Worm (Caenorhabditis elegans) whole organism, early embryonic: ENCODE measurements around the gene ints-13.

Source experiments
- B0310.2 ChIP-seq: sonication (generic microtip); optimal IDR thresholded peaks from 2 replicates; lab custom pipeline; 2016; ENCODE audit warnings: mild to moderate bottlenecking, missing genetic modification characterization, missing compliant biosample characterization
- F13C5.2 ChIP-seq: sonication (generic microtip); optimal IDR thresholded peaks from 2 replicates; lab custom pipeline; 2017; ENCODE audit warnings: mild to moderate bottlenecking, missing genetic modification characterization, inconsistent platforms, missing compliant biosample characterization
- aly-1 ChIP-seq: sonication (generic microtip); optimal IDR thresholded peaks from 2 replicates; lab custom pipeline; 2016; ENCODE audit warnings: missing genetic modification characterization, missing compliant biosample characterization
- ama-1 ChIP-seq: fragments of 150-350 bp; optimal IDR thresholded peaks from 2 replicates; lab custom pipeline; 2014
- ceh-13 ChIP-seq: fragments of 200-800 bp; sonication (Bioruptor generic); optimal IDR thresholded peaks from 2 replicates; lab custom pipeline; 2018; ENCODE audit warnings: mild to moderate bottlenecking, missing genetic modification characterization, missing compliant biosample characterization
- ceh-36 ChIP-seq: sonication (generic microtip); optimal IDR thresholded peaks from 2 replicates; lab custom pipeline; 2016; ENCODE audit warnings: missing genetic modification characterization, inconsistent platforms, missing compliant biosample characterization
- ets-7 ChIP-seq: sonication (generic microtip); optimal IDR thresholded peaks from 2 replicates; lab custom pipeline; 2016; ENCODE audit warnings: missing genotype, missing genetic modification characterization, missing compliant biosample characterization
- flt-1 ChIP-seq: fragments of 200-800 bp; sonication (Bioruptor generic); IDR thresholded peaks from 2 replicates; pipeline ENCODE4 v1.3.6; 2022; ENCODE audit warnings: missing genetic modification characterization, missing compliant biosample characterization
- hmbx-1 ChIP-seq: sonication (generic microtip); optimal IDR thresholded peaks from 2 replicates; lab custom pipeline; 2016; ENCODE audit warnings: mild to moderate bottlenecking, missing genetic modification characterization, missing compliant biosample characterization
- hmg-4 ChIP-seq: fragments of 200-800 bp; sonication (Bioruptor generic); optimal IDR thresholded peaks from 2 replicates; lab custom pipeline; 2018; ENCODE audit warnings: mild to moderate bottlenecking, missing genetic modification characterization, missing compliant biosample characterization
- hnd-1 ChIP-seq: sonication (generic microtip); optimal IDR thresholded peaks from 2 replicates; lab custom pipeline; 2016; ENCODE audit warnings: missing genetic modification characterization, missing compliant biosample characterization
- pes-1 ChIP-seq: fragments of 200-800 bp; sonication (Bioruptor generic); IDR thresholded peaks from 2 replicates; pipeline ENCODE4 v1.3.6; 2022; ENCODE audit warnings: missing genetic modification reagents, missing genetic modification characterization, missing compliant biosample characterization
- scrt-1 ChIP-seq: fragments of 200-800 bp; sonication (Bioruptor generic); IDR thresholded peaks from 2 replicates; pipeline ENCODE4 v1.3.6; 2022; ENCODE audit warnings: missing genetic modification characterization, missing compliant biosample characterization
- sea-1 ChIP-seq: fragments of 200-800 bp; sonication (Bioruptor generic); conservative IDR thresholded peaks from 2 replicates; pipeline ENCODE4 v1.3.6; 2022; ENCODE audit warnings: missing genetic modification characterization, missing compliant biosample characterization
- tbx-11 ChIP-seq: fragments of 200-800 bp; sonication (Bioruptor generic); IDR thresholded peaks from 2 replicates; pipeline ENCODE4 v1.3.6; 2022; ENCODE audit warnings: missing genetic modification characterization, missing compliant biosample characterization
- tbx-37 ChIP-seq: fragments of 200-800 bp; sonication (Bioruptor generic); conservative IDR thresholded peaks from 2 replicates; pipeline ENCODE4 v1.3.6; 2022; ENCODE audit warnings: missing genetic modification reagents, missing genetic modification characterization, missing compliant biosample characterization
- tra-4 ChIP-seq: sonication (generic microtip); optimal IDR thresholded peaks from 2 replicates; lab custom pipeline; 2017; ENCODE audit warnings: missing genetic modification characterization, missing compliant biosample characterization

Gene ints-13

ce11 chrIV:258362-258761 lies 21.1 kb upstream of the ints-13 start:
- TF ChIP-seq tbx-11 (GFP tag; lab: Robert Waterston, UW) (no peak), tbx-37 (GFP tag; lab: Robert Waterston, UW) (no peak), flt-1 (GFP tag; lab: Robert Waterston, UW) (no peak), hmg-4 (GFP tag; lab: Kevin White, UChicago) (no peak), tra-4 (no peak), sea-1 (GFP tag; lab: Robert Waterston, UW) (no peak), scrt-1 (GFP tag; lab: Robert Waterston, UW) (no peak), pes-1 (no peak), ets-7 (tag; lab: Kevin White, UChicago) (no peak)

- TF ChIP-seq ets-7 (tag; lab: Kevin White, UChicago) (no peak), tbx-11 (GFP tag; lab: Robert Waterston, UW) (no peak), aly-1 (tag; lab: Kevin White, UChicago) (no peak), tbx-37 (GFP tag; lab: Robert Waterston, UW) (no peak), hmg-4 (GFP tag; lab: Kevin White, UChicago) (no peak), ceh-36 (no peak), hmbx-1 (tag; lab: Kevin White, UChicago) (no peak), sea-1 (GFP tag; lab: Robert Waterston, UW) (no peak), B0310.2 (tag; lab: Kevin White, UChicago) (no peak), tra-4 (no peak), ama-1 (lab: Kevin White, UChicago) (no peak), F13C5.2 (no peak), flt-1 (GFP tag; lab: Robert Waterston, UW) (no peak), hnd-1 (tag; lab: Kevin White, UChicago) (no peak), scrt-1 (GFP tag; lab: Robert Waterston, UW) (no peak), pes-1 (no peak), ceh-13 (GFP tag; lab: Kevin White, UChicago) (no peak)
Observed at ce11 chrIV:257095-257494, 19.8 kb upstream of the ints-13 start, which contains the start of gene R02D3.8. TSS of gene R02D3.8 (minus strand) at chrIV:257203.

- TF ChIP-seq B0310.2 (tag; lab: Kevin White, UChicago) (no peak), F13C5.2 (peak; percentile 71), pes-1 (0 out of 2 replicates have a peak, but pooled peaks have one; percentile 14), tbx-11 (GFP tag; lab: Robert Waterston, UW) (no peak)
Observed at ce11 chrIV:255379-255857, 18.2 kb upstream of the ints-13 start, which contains the start of gene rcat-1. TSS of gene rcat-1 (minus strand) at chrIV:255429.

ce11 chrIV:252454-252853 lies 15.2 kb upstream of the ints-13 start, which contains the start of gene grl-19:
TSS of gene grl-19 (minus strand) at chrIV:252554.
- TF ChIP-seq aly-1 (tag; lab: Kevin White, UChicago) (no peak), ceh-13 (GFP tag; lab: Kevin White, UChicago) (no peak), ets-7 (tag; lab: Kevin White, UChicago) (no peak), scrt-1 (GFP tag; lab: Robert Waterston, UW) (no peak), ceh-36 (no peak), F13C5.2 (no peak), hnd-1 (tag; lab: Kevin White, UChicago) (no peak), tbx-37 (GFP tag; lab: Robert Waterston, UW) (no peak), hmg-4 (GFP tag; lab: Kevin White, UChicago) (no peak), tbx-11 (GFP tag; lab: Robert Waterston, UW) (no peak), tra-4 (no peak)

- TF ChIP-seq ceh-36: no peak
- no peak for TF ChIP-seq F13C5.2
- TF ChIP-seq tbx-11 (GFP tag; lab: Robert Waterston, UW): no peak
- TF ChIP-seq ama-1 (lab: Kevin White, UChicago): no peak
- TF ChIP-seq ets-7 (tag; lab: Kevin White, UChicago): no peak
- TF ChIP-seq ceh-13 (GFP tag; lab: Kevin White, UChicago): no peak
- no peak for TF ChIP-seq tbx-37 (GFP tag; lab: Robert Waterston, UW)
Observed at ce11 chrIV:247494-247893, 10.2 kb upstream of the ints-13 start.

ce11 chrIV:244843-245242 lies 7.6 kb upstream of the ints-13 start, which contains the start of gene aass-1:
TSS of gene aass-1 (plus strand) at chrIV:245143.
- TF ChIP-seq pes-1 (no peak), scrt-1 (GFP tag; lab: Robert Waterston, UW) (no peak), ama-1 (lab: Kevin White, UChicago) (no peak), aly-1 (tag; lab: Kevin White, UChicago) (no peak), F13C5.2 (no peak), B0310.2 (tag; lab: Kevin White, UChicago) (no peak)

- TF ChIP-seq sea-1 (GFP tag; lab: Robert Waterston, UW) (no peak), tbx-37 (GFP tag; lab: Robert Waterston, UW) (no peak), ets-7 (tag; lab: Kevin White, UChicago) (no peak), F13C5.2 (no peak), hmbx-1 (tag; lab: Kevin White, UChicago) (no peak), aly-1 (tag; lab: Kevin White, UChicago) (no peak), hmg-4 (GFP tag; lab: Kevin White, UChicago) (no peak), ama-1 (lab: Kevin White, UChicago) (no peak), ceh-13 (GFP tag; lab: Kevin White, UChicago) (no peak), tbx-11 (GFP tag; lab: Robert Waterston, UW) (no peak), tra-4 (no peak), B0310.2 (tag; lab: Kevin White, UChicago) (no peak), flt-1 (GFP tag; lab: Robert Waterston, UW) (no peak), scrt-1 (GFP tag; lab: Robert Waterston, UW) (no peak), pes-1 (no peak), ceh-36 (no peak)
Observed at ce11 chrIV:244278-244677, 7.0 kb upstream of the ints-13 start.
